Worm (Caenorhabditis elegans): ENCODE measurements around the gene hlh-19.
A peak's percentile ranks its signal among the peaks of the same experiment; 100 is the strongest.

Gene hlh-19

ce11 chrX:557195-557594 is at the start of gene hlh-19:
Gene hlh-19, minus strand, starts transcription at chrX:557295.
- TF ChIP-seq ZK185.1 (tag; optimal IDR thresholded peaks at IDR 0.05; ENCODE audit: poor library complexity, severe bottlenecking) (no peak), rcor-1 (GFP tag; IDR thresholded peaks at IDR 0.05) (no peak), ztf-22 (GFP tag; optimal IDR thresholded peaks at IDR 0.05) (no peak), hlh-26 (GFP tag; conservative IDR thresholded peaks at IDR 0.05) (no peak), cebp-1 (GFP tag; IDR thresholded peaks at IDR 0.05) (no peak), cebp-1 (tag; optimal IDR thresholded peaks at IDR 0.05) (no peak), F49E8.2 (tag; optimal IDR thresholded peaks at IDR 0.05; ENCODE audit: insufficient read depth) (no peak), madf-10 (tag; optimal IDR thresholded peaks at IDR 0.05) (no peak), snpc-1.1 (tag; optimal IDR thresholded peaks at IDR 0.05; ENCODE audit: insufficient read depth) (no peak)

ce11 chrX:601860-602259 is 44.8 kb upstream of the hlh-19 start, which contains the start of gene F13C5.1:
Gene F13C5.1, plus strand, starts transcription at chrX:602160.
- TF ChIP-seq somi-1 (GFP tag; optimal IDR thresholded peaks at IDR 0.05) (no peak), nfyb-1 (GFP tag; IDR thresholded peaks at IDR 0.05) (0 out of 2 replicates have a peak, but pooled peaks have one; percentile 2)

- TF ChIP-seq ceh-27 (GFP tag; optimal IDR thresholded peaks at IDR 0.05) (peak; percentile 11), rcor-1 (GFP tag; IDR thresholded peaks at IDR 0.05) (peak; percentile 59; the same call in 1 of the 2 replicates), mes-4 (tag; optimal IDR thresholded peaks at IDR 0.05) (no peak), zim-3 (tag; optimal IDR thresholded peaks at IDR 0.05) (no peak), tbp1 (GFP tag; optimal IDR thresholded peaks at IDR 0.05) (no peak), F49E8.2 (tag; optimal IDR thresholded peaks at IDR 0.05; ENCODE audit: insufficient read depth) (no peak), hrde-1 (tag; optimal IDR thresholded peaks at IDR 0.05; ENCODE audit: borderline replicate concordance) (no peak), akir-1 (GFP tag; optimal IDR thresholded peaks at IDR 0.05) (no peak), Y53F4B.3 (GFP tag; IDR thresholded peaks at IDR 0.05) (no peak), madf-8 (GFP tag; conservative IDR thresholded peaks at IDR 0.05) (no peak), chd-7 (tag; optimal IDR thresholded peaks at IDR 0.05) (no peak), lin-40 (tag; optimal IDR thresholded peaks at IDR 0.05) (no peak), cebp-1 (GFP tag; IDR thresholded peaks at IDR 0.05) (no peak), cebp-1 (tag; optimal IDR thresholded peaks at IDR 0.05) (peak; percentile 60), zfh-2 (GFP tag; conservative IDR thresholded peaks at IDR 0.05) (peak; percentile 95), snpc-3.4 (tag; optimal IDR thresholded peaks at IDR 0.05) (no peak), hmg-1.2 (GFP tag; IDR thresholded peaks at IDR 0.05) (peak; percentile 17; the same call in 1 of the 2 replicates), ceh-58 (GFP tag; IDR thresholded peaks at IDR 0.05) (no peak), nhr-27 (tag; optimal IDR thresholded peaks at IDR 0.05) (no peak), lin-35 (GFP tag; optimal IDR thresholded peaks at IDR 0.05) (peak in 1 of 3 experiments; percentile 4), attf-3 (GFP tag; conservative IDR thresholded peaks at IDR 0.05) (no peak), K12H6.12 (tag; optimal IDR thresholded peaks at IDR 0.05) (peak; percentile 63), somi-1 (GFP tag; optimal IDR thresholded peaks at IDR 0.05) (peak; percentile 31), let-607 (tag; optimal IDR thresholded peaks at IDR 0.05) (no peak), lsy-27 (tag; optimal IDR thresholded peaks at IDR 0.05; ENCODE audit: borderline replicate concordance, insufficient read depth) (no peak), lag-1 (GFP tag; IDR thresholded peaks at IDR 0.05) (no peak), aptf-3 (GFP tag; IDR thresholded peaks at IDR 0.05) (no peak), ceh-100 (GFP tag; IDR thresholded peaks at IDR 0.05) (no peak), lsl-1 (GFP tag; optimal IDR thresholded peaks at IDR 0.05) (no peak), ztf-26 (tag; optimal IDR thresholded peaks at IDR 0.05) (no peak), F33H1.4 (GFP tag; IDR thresholded peaks at IDR 0.05) (no peak), attf-5 (GFP tag; optimal IDR thresholded peaks at IDR 0.05) (peak; percentile 48), C06A6.2 (GFP tag; conservative IDR thresholded peaks at IDR 0.05) (no peak), B0261.1 (tag; optimal IDR thresholded peaks at IDR 0.05) (no peak), snpc-1.1 (tag; optimal IDR thresholded peaks at IDR 0.05; ENCODE audit: insufficient read depth) (no peak), ZK185.1 (tag; optimal IDR thresholded peaks at IDR 0.05; ENCODE audit: poor library complexity, severe bottlenecking) (no peak), nfyb-1 (GFP tag; IDR thresholded peaks at IDR 0.05) (0 out of 2 replicates have a peak, but pooled peaks have one; percentile 45), egrh-3 (GFP tag; IDR thresholded peaks at IDR 0.05) (peak; percentile 75)
Measured at ce11 chrX:601340-601757, 44.3 kb upstream of the hlh-19 start.
